Worm (Caenorhabditis elegans): ENCODE measurements around the gene T01D1.4.
A peak's percentile ranks its signal among the peaks of the same experiment; 100 is the strongest.

Gene T01D1.4

ce11 chrII:178993-179392 is at the start of gene T01D1.4:
T01D1.4 (minus strand) TSS chrII:179093.
- TF ChIP-seq unc-55 (GFP tag; optimal IDR thresholded peaks at IDR 0.05) (no peak), mab-5 (tag; optimal IDR thresholded peaks at IDR 0.05) (no peak), egl-27 (tag; optimal IDR thresholded peaks at IDR 0.05) (no peak), ztf-1 (GFP tag; conservative IDR thresholded peaks at IDR 0.05) (no peak), nhr-23 (tag; optimal IDR thresholded peaks at IDR 0.05) (no peak), nhr-129 (tag; optimal IDR thresholded peaks at IDR 0.05) (no peak), C34F6.9 (tag; optimal IDR thresholded peaks at IDR 0.05) (no peak), nhr-12 (tag; optimal IDR thresholded peaks at IDR 0.05) (no peak), nhr-25 (tag; optimal IDR thresholded peaks at IDR 0.05) (no peak), elt-3 (tag; optimal IDR thresholded peaks at IDR 0.05) (no peak), blmp-1 (tag; optimal IDR thresholded peaks at IDR 0.05; ENCODE audit: insufficient read depth) (no peak), sma-9 (GFP tag; optimal IDR thresholded peaks at IDR 0.05) (no peak), sma-9 (tag; optimal IDR thresholded peaks at IDR 0.05) (no peak), ZK546.5 (tag; optimal IDR thresholded peaks at IDR 0.05) (no peak), ceh-82 (tag; optimal IDR thresholded peaks at IDR 0.05) (no peak), nhr-237 (tag; optimal IDR thresholded peaks at IDR 0.05) (no peak), nhr-21 (tag; optimal IDR thresholded peaks at IDR 0.05) (no peak)

ce11 chrII:221212-221611 is 42.3 kb upstream of the T01D1.4 start:
- no peak for TF ChIP-seq lin-11 (tag; optimal IDR thresholded peaks at IDR 0.05)
- no peak for TF ChIP-seq ceh-82 (tag; optimal IDR thresholded peaks at IDR 0.05)
- no peak for TF ChIP-seq nhr-12 (tag; optimal IDR thresholded peaks at IDR 0.05)
- no peak for TF ChIP-seq dmd-4 (tag; optimal IDR thresholded peaks at IDR 0.05)
- peak; percentile 54 for TF ChIP-seq ztf-4 (tag; optimal IDR thresholded peaks at IDR 0.05)
- no peak for TF ChIP-seq aly-2 (tag; optimal IDR thresholded peaks at IDR 0.05)
- TF ChIP-seq gmeb-1 (tag; optimal IDR thresholded peaks at IDR 0.05): peak; percentile 60
- TF ChIP-seq R02D3.7 (tag; optimal IDR thresholded peaks at IDR 0.05): no peak
- TF ChIP-seq elt-3 (tag; optimal IDR thresholded peaks at IDR 0.05): no peak
- no peak for TF ChIP-seq sma-9 (GFP tag; optimal IDR thresholded peaks at IDR 0.05)
- TF ChIP-seq sma-9 (tag; optimal IDR thresholded peaks at IDR 0.05): no peak
- peak in 1 of 2 experiments; percentile 75 for TF ChIP-seq lsy-2 (tag; optimal IDR thresholded peaks at IDR 0.05)
- no peak for TF ChIP-seq nhr-237 (tag; optimal IDR thresholded peaks at IDR 0.05)
- TF ChIP-seq mab-5 (tag; optimal IDR thresholded peaks at IDR 0.05): peak; percentile 75
- peak; percentile 89 for TF ChIP-seq nhr-129 (tag; optimal IDR thresholded peaks at IDR 0.05)
- peak; percentile 81 for TF ChIP-seq unc-55 (GFP tag; optimal IDR thresholded peaks at IDR 0.05)
- peak; percentile 90 for TF ChIP-seq C34F6.9 (tag; optimal IDR thresholded peaks at IDR 0.05)
- peak; percentile 64 for TF ChIP-seq sem-4 (tag; optimal IDR thresholded peaks at IDR 0.05)
- peak; percentile 87 for TF ChIP-seq F13H6.1 (tag; optimal IDR thresholded peaks at IDR 0.05)
- no peak for TF ChIP-seq peb-1 (tag; optimal IDR thresholded peaks at IDR 0.05)
- peak; percentile 68 for TF ChIP-seq unc-62 (GFP tag; optimal IDR thresholded peaks at IDR 0.05)
- TF ChIP-seq zag-1 (tag; optimal IDR thresholded peaks at IDR 0.05): peak; percentile 62
- no peak for TF ChIP-seq unc-39 (tag; optimal IDR thresholded peaks at IDR 0.05)
- TF ChIP-seq nhr-10 (tag; optimal IDR thresholded peaks at IDR 0.05): peak; percentile 4
- TF ChIP-seq nhr-25 (tag; optimal IDR thresholded peaks at IDR 0.05): peak; percentile 92
- no peak for TF ChIP-seq mbf-1 (tag; optimal IDR thresholded peaks at IDR 0.05)
- peak; percentile 78 for TF ChIP-seq fos-1 (tag; optimal IDR thresholded peaks at IDR 0.05)
- peak; percentile 69 for TF ChIP-seq egl-27 (tag; optimal IDR thresholded peaks at IDR 0.05)
- TF ChIP-seq ztf-11 (tag; optimal IDR thresholded peaks at IDR 0.05): no peak
- TF ChIP-seq nhr-11 (tag; optimal IDR thresholded peaks at IDR 0.05): no peak
- TF ChIP-seq ama-1 (optimal IDR thresholded peaks at IDR 0.05): no peak
- TF ChIP-seq ztf-1 (GFP tag; conservative IDR thresholded peaks at IDR 0.05): no peak
- no peak for TF ChIP-seq nhr-23 (tag; optimal IDR thresholded peaks at IDR 0.05)
- peak; percentile 75 for TF ChIP-seq sma-3 (GFP tag; optimal IDR thresholded peaks at IDR 0.05)
- no peak for TF ChIP-seq alr-1 (tag; optimal IDR thresholded peaks at IDR 0.05)
- TF ChIP-seq blmp-1 (tag; optimal IDR thresholded peaks at IDR 0.05; ENCODE audit: insufficient read depth): peak; percentile 38
- TF ChIP-seq nhr-77 (tag; optimal IDR thresholded peaks at IDR 0.05): no peak
- TF ChIP-seq crh-2 (tag; optimal IDR thresholded peaks at IDR 0.05): peak; percentile 76
- peak; percentile 15 for TF ChIP-seq snpc-4 (tag; optimal IDR thresholded peaks at IDR 0.05)
- peak; percentile 63 for TF ChIP-seq lin-13 (GFP tag; optimal IDR thresholded peaks at IDR 0.05)
- TF ChIP-seq nhr-21 (tag; optimal IDR thresholded peaks at IDR 0.05): peak; percentile 69
- no peak for TF ChIP-seq elt-1 (tag; optimal IDR thresholded peaks at IDR 0.05)
- TF ChIP-seq lin-39 (tag; optimal IDR thresholded peaks at IDR 0.05): peak; percentile 41
- peak; percentile 11 for TF ChIP-seq ceh-16 (tag; optimal IDR thresholded peaks at IDR 0.05)
- no peak for TF ChIP-seq ZK546.5 (tag; optimal IDR thresholded peaks at IDR 0.05)
- TF ChIP-seq Y55F3AM.14 (GFP tag; optimal IDR thresholded peaks at IDR 0.05): peak; percentile 58
- TF ChIP-seq nhr-6 (tag; optimal IDR thresholded peaks at IDR 0.05): peak; percentile 53
- peak; percentile 54 to 89 for TF ChIP-seq mdl-1 (tag; optimal IDR thresholded peaks at IDR 0.05)
- no peak for TF ChIP-seq skn-1 (tag; optimal IDR thresholded peaks at IDR 0.05)

Data from whole organism, L2 larva.